Worm (Caenorhabditis elegans): ENCODE measurements around the gene tftc-1.

DNA sequence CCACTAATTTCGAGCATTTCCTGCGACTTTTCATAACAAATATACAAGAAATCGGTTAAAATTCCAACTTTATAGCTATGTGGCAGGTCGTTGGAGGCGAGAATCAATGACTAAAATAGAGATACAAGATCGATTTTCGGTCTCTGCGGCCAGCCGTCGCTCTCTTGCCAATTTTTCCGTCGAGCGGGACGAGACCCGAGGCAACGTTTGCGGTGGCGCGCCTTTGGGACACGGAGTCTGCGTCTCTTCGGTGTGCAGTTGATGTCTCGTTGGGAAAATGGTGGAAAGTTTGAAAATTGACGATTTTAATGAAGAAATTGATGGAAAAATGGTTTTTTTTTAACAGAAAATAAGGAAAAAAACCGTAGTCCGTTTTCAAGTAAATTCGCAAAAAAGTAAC, 32.3 kb upstream of the tftc-1 start:
- TF ChIP-seq tab-1 (GFP tag; IDR thresholded peaks at IDR 0.05) (no peak), T22C8.4 (GFP tag; IDR thresholded peaks at IDR 0.05) (no peak)

All from whole organism, midembryonic.